Fruit fly (Drosophila melanogaster): Measurements from ENCODE around the gene CG13841.

The CG13841 gene

dm6 chr3R:22750534-22750947 is 17.0 kb downstream of the CG13841 start, which contains the start of the genes rumi, CG7029 and Usp12-46 (continued):
- TF ChIP-seq bcd (GFP tag; optimal IDR thresholded peaks at IDR 0.05) (peak; percentile 76), CG3726 (GFP tag; IDR thresholded peaks at IDR 0.05) (peak; percentile 76; the same call in 2 of the 3 replicates), MBD-R2 (GFP tag; IDR thresholded peaks at IDR 0.05) (peak; percentile 92), stc (GFP tag; IDR thresholded peaks at IDR 0.05) (peak; percentile 78), sug (tag; optimal IDR thresholded peaks at IDR 0.05) (peak; percentile 86), CG8388 (GFP tag; optimal IDR thresholded peaks at IDR 0.05) (peak; percentile 86), CkIIα-i1 (GFP tag; IDR thresholded peaks at IDR 0.05) (no peak), CG17612 (GFP tag; IDR thresholded peaks at IDR 0.05) (peak; percentile 62; the same call in 1 of the 2 replicates), CG11696 (GFP tag; IDR thresholded peaks at IDR 0.05) (peak; percentile 53; the same call in 1 of the 2 replicates), pfk (GFP tag; optimal IDR thresholded peaks at IDR 0.05) (peak; percentile 38), CG11456 (GFP tag; IDR thresholded peaks at IDR 0.05) (peak; percentile 86), zf30C (GFP tag; optimal IDR thresholded peaks at IDR 0.05) (no peak), Dref (GFP tag; IDR thresholded peaks at IDR 0.05) (peak; percentile 52; the same call in 1 of the 2 replicates), CG2875 (GFP tag; optimal IDR thresholded peaks at IDR 0.05) (peak; percentile 46), chm (GFP tag; IDR thresholded peaks at IDR 0.05) (peak; percentile 79; the same call in 1 of the 2 replicates), CG30403 (GFP tag; optimal IDR thresholded peaks at IDR 0.05) (peak; percentile 91), CG17186 (GFP tag; optimal IDR thresholded peaks at IDR 0.05) (peak; percentile 76), CG10565 (GFP tag; optimal IDR thresholded peaks at IDR 0.05) (peak; percentile 56), CG43689 (GFP tag; IDR thresholded peaks at IDR 0.05) (peak; percentile 52; the same call in 1 of the 2 replicates), ttk (GFP tag; IDR thresholded peaks at IDR 0.05) (peak; percentile 76), Drgx (GFP tag; IDR thresholded peaks at IDR 0.05) (peak; percentile 75), CG11247 (GFP tag; IDR thresholded peaks at IDR 0.05) (peak; percentile 69), CG12236 (GFP tag; optimal IDR thresholded peaks at IDR 0.05) (peak; percentile 77), sens-2 (GFP tag; IDR thresholded peaks at IDR 0.05) (peak; percentile 77; the same call in 1 of the 2 replicates), CG18476 (GFP tag; optimal IDR thresholded peaks at IDR 0.05) (peak; percentile 81), ab (GFP tag; optimal IDR thresholded peaks at IDR 0.05) (peak; percentile 69), CG16815 (GFP tag; optimal IDR thresholded peaks at IDR 0.05) (peak; percentile 79), CrebB (tag; optimal IDR thresholded peaks at IDR 0.05) (peak; percentile 74), MTF-1 (GFP tag; optimal IDR thresholded peaks at IDR 0.05; ENCODE audit: borderline replicate concordance) (peak; percentile 46), Oli (tag; optimal IDR thresholded peaks at IDR 0.05) (peak; percentile 80), lab (GFP tag; optimal IDR thresholded peaks at IDR 0.05) (peak; percentile 90), ro (GFP tag; IDR thresholded peaks at IDR 0.05) (no peak), CG13424 (tag; optimal IDR thresholded peaks at IDR 0.05) (peak; percentile 90), CG8290 (GFP tag; optimal IDR thresholded peaks at IDR 0.05) (peak; percentile 83), CG8290 (tag; optimal IDR thresholded peaks at IDR 0.05) (peak in 1 of 2 experiments; percentile 86), Atf3 (GFP tag; optimal IDR thresholded peaks at IDR 0.05) (peak; percentile 88), CG12219 (GFP tag; optimal IDR thresholded peaks at IDR 0.05) (peak; percentile 79), lmd (GFP tag; IDR thresholded peaks at IDR 0.05) (peak; percentile 84), Lpt (GFP tag; optimal IDR thresholded peaks at IDR 0.05) (no peak), CG3065 (GFP tag; optimal IDR thresholded peaks at IDR 0.05) (peak; percentile 74), insv (GFP tag; optimal IDR thresholded peaks at IDR 0.05) (peak in 1 of 2 experiments; percentile 66), Doc2 (GFP tag; IDR thresholded peaks at IDR 0.05) (no peak), Dfd (GFP tag; optimal IDR thresholded peaks at IDR 0.05) (no peak), psq (GFP tag; optimal IDR thresholded peaks at IDR 0.05) (peak; percentile 64), klu (GFP tag; IDR thresholded peaks at IDR 0.05) (peak; percentile 63), sob (GFP tag; IDR thresholded peaks at IDR 0.05) (peak; percentile 89), CG12104 (GFP tag; optimal IDR thresholded peaks at IDR 0.05) (peak; percentile 20), lbe (GFP tag; optimal IDR thresholded peaks at IDR 0.05) (peak; percentile 79), fd96Cb (tag; optimal IDR thresholded peaks at IDR 0.05) (peak; percentile 82), HLHmδ (GFP tag; optimal IDR thresholded peaks at IDR 0.05) (peak; percentile 33), CG12071 (GFP tag; optimal IDR thresholded peaks at IDR 0.05) (peak; percentile 59), Hsf (GFP tag; optimal IDR thresholded peaks at IDR 0.05) (peak; percentile 92)
